Worm (Caenorhabditis elegans) whole organism, L4/young adult: ENCODE measurements around the gene slc-25A26.
A peak's percentile ranks its signal among the peaks of the same experiment; 100 is the strongest.

Source experiments
- W03F9.2 ChIP-seq: fragments of 150-350 bp; optimal IDR thresholded peaks from 2 replicates; lab custom pipeline; 2014; ENCODE audit warnings: missing biosample characterization, missing genetic modification characterization
- dao-5 ChIP-seq: sonication (generic microtip); optimal IDR thresholded peaks from 2 replicates; lab custom pipeline; 2016; ENCODE audit warnings: missing genotype, missing genetic modification characterization, moderate library complexity, missing compliant biosample characterization
- him-1 ChIP-seq: sonication (generic microtip); optimal IDR thresholded peaks from 2 replicates; lab custom pipeline; 2016; ENCODE audit warnings: missing genotype, missing genetic modification reagents, missing genetic modification characterization, missing compliant biosample characterization

The slc-25A26 gene

DNA sequence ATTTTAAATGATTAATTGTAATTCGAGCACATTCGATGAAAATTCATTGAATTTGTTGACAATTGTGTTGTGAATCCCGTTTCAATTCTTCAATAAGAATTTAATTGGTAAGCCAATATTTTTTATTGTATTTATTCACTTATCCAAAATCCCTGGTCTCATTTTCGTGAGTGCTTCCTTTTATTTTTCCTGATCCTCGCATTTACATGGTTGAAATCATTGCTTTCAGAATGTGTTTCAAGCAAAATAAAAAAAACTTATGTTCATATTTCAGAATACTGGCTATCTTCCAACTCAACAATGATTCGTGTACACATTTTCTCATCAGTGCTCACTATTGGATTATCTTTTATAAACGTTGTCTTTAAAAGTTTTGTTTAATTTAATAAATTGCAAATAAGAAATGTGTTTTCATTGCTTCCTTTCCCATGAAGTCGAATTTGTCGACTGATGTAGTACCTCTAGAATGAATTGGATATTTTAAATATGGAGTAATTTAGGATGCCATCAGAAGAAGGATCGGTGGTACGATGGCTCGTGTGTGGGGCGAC, at the start of gene slc-25A26, which contains the start of gene D1046.18:
Gene slc-25A26, plus strand, starts transcription at position 501 of the 551 bp plus-strand sequence.
Gene D1046.18, plus strand, starts transcription at position 301 of the 551 bp plus-strand sequence.
- no peak for TF ChIP-seq him-1 (tag; lab: Kevin White, UChicago)
- no peak for TF ChIP-seq W03F9.2 (tag; lab: Kevin White, UChicago)
- no peak for TF ChIP-seq dao-5 (tag; lab: Kevin White, UChicago)

DNA sequence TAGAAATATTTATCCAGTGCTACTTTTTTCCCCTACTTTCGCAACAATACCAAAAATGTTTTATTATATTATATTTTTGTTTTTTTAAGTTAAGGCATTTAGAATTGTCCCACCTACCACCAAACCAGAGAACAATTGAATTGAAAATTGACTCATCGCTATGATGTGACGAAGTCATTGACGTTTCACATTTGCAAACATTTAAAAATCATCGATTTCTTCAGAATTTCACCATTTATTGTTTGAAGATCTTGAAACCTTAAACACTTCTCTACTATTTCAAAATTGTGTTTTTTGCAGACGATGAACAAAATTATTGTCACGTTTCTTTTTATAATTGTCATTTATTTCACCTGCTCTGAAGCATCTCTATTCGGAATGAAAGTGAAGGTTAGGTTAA, 49.1 kb upstream of the slc-25A26 start, which contains the start of gene C09G9.8:
Gene C09G9.8, plus strand, starts transcription at position 301 of the 400 bp plus-strand sequence.
- no peak for TF ChIP-seq W03F9.2 (tag; lab: Kevin White, UChicago)
- TF ChIP-seq him-1 (tag; lab: Kevin White, UChicago), result no peak
- no peak for TF ChIP-seq dao-5 (tag; lab: Kevin White, UChicago)

ce11 chrIV:8886228-8886627, 44.0 kb upstream of the slc-25A26 start, which contains the start of gene C09G9.5:
Gene C09G9.5, plus strand, starts transcription at chrIV:8886528.
- no peak for TF ChIP-seq dao-5 (tag; lab: Kevin White, UChicago)
- TF ChIP-seq him-1 (tag; lab: Kevin White, UChicago), result no peak
- TF ChIP-seq W03F9.2 (tag; lab: Kevin White, UChicago), result no peak

- no peak for TF ChIP-seq dao-5 (tag; lab: Kevin White, UChicago)
- TF ChIP-seq W03F9.2 (tag; lab: Kevin White, UChicago), result peak; percentile 26
- TF ChIP-seq him-1 (tag; lab: Kevin White, UChicago), result no peak
Measured at ce11 chrIV:8888525-8889026, 41.7 kb upstream of the slc-25A26 start, which contains the start of gene oma-1. Gene oma-1, plus strand, starts transcription at chrIV:8888976.

- TF ChIP-seq dao-5 (tag; lab: Kevin White, UChicago), result no peak
- no peak for TF ChIP-seq him-1 (tag; lab: Kevin White, UChicago)
- TF ChIP-seq W03F9.2 (tag; lab: Kevin White, UChicago), result peak; percentile 56
Measured at ce11 chrIV:8891131-8891530, 39.1 kb upstream of the slc-25A26 start, which contains the start of gene spr-2. Gene spr-2, plus strand, starts transcription at chrIV:8891462.

DNA sequence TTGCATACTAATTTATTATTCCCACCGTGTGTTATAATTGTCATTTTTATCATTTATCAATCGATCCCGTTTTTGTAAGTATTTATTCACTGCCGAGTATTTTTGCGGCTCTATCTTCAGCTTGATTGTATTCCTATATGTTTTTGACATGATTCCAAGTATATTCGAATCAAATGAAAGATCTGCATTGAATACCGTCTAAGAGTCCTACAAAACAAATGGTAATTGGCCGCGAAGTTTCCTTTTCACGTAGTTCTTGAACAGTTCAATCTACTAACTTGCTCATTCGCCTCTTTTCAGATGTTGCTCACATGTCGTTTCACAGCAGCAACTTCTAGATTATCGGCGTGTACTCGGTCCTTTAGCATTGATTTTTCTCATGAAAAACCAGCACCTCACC, 37.7 kb upstream of the slc-25A26 start, which contains the start of gene C27B7.2:
Gene C27B7.2, plus strand, starts transcription at position 301 of the 400 bp plus-strand sequence.
- TF ChIP-seq him-1 (tag; lab: Kevin White, UChicago) (no peak), W03F9.2 (tag; lab: Kevin White, UChicago) (no peak), dao-5 (tag; lab: Kevin White, UChicago) (no peak)

DNA sequence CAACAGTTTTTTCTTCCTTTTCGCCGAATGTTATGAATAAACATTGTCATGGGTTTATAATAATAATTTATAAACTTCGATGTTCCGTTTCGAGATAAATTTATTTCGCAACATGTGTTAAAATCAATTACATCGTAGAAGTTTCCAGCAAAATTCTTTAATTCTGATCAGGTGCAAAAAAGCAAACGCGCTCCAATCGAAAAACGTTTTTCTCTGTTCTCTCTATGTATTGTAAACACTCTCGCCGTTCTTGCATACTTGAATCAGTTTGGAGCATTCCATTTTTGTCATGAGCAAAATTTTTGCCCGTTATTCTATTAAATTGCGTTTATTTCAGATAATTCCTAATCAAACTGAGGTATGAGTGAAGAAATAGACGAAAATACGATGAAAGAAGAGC, 36.5 kb upstream of the slc-25A26 start, which contains the start of gene rad-54.L2:
Gene rad-54.L2, plus strand, starts transcription at position 332 of the 400 bp plus-strand sequence.
- peak; percentile 80 for TF ChIP-seq W03F9.2 (tag; lab: Kevin White, UChicago)
- TF ChIP-seq him-1 (tag; lab: Kevin White, UChicago), result no peak

DNA sequence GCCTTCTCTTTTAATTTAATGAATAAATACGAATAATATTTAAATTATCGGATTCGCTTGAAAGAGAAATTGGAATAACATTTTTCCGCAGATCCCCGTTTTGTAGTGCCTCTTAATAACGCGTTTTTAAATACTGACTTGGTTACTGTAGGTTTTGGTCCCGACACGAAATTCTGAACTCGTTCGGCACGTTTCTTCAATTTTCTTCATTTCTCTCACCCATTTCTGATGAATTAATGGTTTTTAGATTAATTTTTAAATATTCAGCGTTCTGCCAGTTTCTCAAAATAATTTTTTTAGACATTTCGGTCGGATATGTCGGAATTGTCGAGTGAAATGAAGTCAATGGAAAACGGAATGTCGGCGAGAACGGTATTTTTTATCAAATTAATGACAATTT, 28.9 kb upstream of the slc-25A26 start, which contains the start of gene C27B7.5:
Gene C27B7.5, plus strand, starts transcription at position 301 of the 400 bp plus-strand sequence.
- TF ChIP-seq dao-5 (tag; lab: Kevin White, UChicago) (no peak), W03F9.2 (tag; lab: Kevin White, UChicago) (no peak), him-1 (tag; lab: Kevin White, UChicago) (no peak)

- TF ChIP-seq dao-5 (tag; lab: Kevin White, UChicago) (no peak), W03F9.2 (tag; lab: Kevin White, UChicago) (no peak), him-1 (tag; lab: Kevin White, UChicago) (no peak)
Measured at ce11 chrIV:8906164-8906563, 24.1 kb upstream of the slc-25A26 start, which contains the start of gene C27B7.6. Gene C27B7.6, minus strand, starts transcription at chrIV:8906345.

ce11 chrIV:8906743-8907142, 23.5 kb upstream of the slc-25A26 start, which contains the start of gene C27B7.7:
Gene C27B7.7, plus strand, starts transcription at chrIV:8907043.
- no peak for TF ChIP-seq dao-5 (tag; lab: Kevin White, UChicago)
- TF ChIP-seq W03F9.2 (tag; lab: Kevin White, UChicago), result no peak
- TF ChIP-seq him-1 (tag; lab: Kevin White, UChicago), result no peak

DNA sequence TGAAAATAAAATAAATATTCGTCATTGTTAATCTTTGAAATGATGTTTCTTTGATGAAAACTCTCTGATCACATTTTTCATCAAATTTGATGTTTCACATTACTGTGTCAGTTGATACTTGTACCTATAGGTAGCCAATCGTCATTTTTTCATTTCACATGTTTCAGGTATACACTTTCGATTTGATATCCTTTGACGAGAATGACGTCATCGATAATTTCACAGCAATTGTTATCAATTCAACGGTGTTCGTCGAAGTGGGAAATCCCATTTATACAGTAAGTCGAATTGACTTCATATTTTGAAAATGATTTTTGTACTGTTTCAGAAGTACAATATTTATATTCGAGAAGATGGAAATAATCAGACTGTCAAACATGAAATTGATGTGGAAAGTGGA, 16.1 kb upstream of the slc-25A26 start:
- no peak for TF ChIP-seq W03F9.2 (tag; lab: Kevin White, UChicago)
- TF ChIP-seq him-1 (tag; lab: Kevin White, UChicago), result no peak
- no peak for TF ChIP-seq dao-5 (tag; lab: Kevin White, UChicago)

DNA sequence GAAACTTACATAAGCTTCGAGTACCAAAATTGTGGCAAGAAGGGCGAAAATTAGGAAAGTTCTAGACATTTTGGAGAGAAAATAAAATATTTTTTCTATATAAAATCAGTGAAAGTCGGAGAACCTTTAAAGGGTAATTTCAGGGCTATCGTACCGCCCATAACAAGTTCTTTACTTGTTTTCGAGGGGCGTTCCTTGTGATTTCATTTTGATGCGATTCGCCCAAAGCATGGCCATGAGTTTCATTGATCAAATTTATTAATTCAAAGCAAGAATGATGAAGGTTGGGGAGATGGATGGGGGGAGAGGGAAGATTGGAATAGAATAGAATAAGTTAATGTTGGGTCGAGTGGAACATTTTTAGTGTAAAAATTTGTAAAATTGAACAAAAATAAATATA, 14.2 kb upstream of the slc-25A26 start, which contains the start of gene C27B7.9:
Gene C27B7.9, minus strand, starts transcription at position 101 of the 400 bp plus-strand sequence.
- no peak for TF ChIP-seq dao-5 (tag; lab: Kevin White, UChicago)
- TF ChIP-seq W03F9.2 (tag; lab: Kevin White, UChicago), result no peak
- no peak for TF ChIP-seq him-1 (tag; lab: Kevin White, UChicago)

DNA sequence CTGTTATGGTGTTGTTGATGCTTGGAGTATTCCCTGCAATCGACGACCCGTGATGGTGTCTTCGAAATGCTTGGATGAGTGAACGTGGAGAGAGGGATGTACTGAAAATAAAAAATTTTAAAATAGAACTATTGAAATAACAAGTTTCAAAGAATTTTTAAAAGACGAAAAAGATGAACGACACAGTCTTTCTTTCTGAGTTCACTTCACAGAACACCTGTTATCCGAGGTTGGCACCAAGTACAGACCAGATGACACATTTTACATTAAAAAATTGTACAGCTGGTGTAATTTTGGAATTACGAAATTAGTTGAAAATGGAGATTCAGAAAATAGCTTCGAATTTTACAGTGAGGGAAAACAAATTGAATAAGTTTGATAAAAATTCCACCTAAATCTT, 11.5 kb upstream of the slc-25A26 start, which contains the start of gene rap-1:
Gene rap-1, minus strand, starts transcription at position 101 of the 400 bp plus-strand sequence.
- TF ChIP-seq W03F9.2 (tag; lab: Kevin White, UChicago) (no peak), dao-5 (tag; lab: Kevin White, UChicago) (no peak), him-1 (tag; lab: Kevin White, UChicago) (no peak)
